Fruit fly (Drosophila melanogaster) S2 (cell line): ENCODE results near the gene CG15357.

Experiments used
- CG8478 ChIP-seq: fragments of >200 bp; optimal IDR thresholded peaks from 2 replicates; lab custom pipeline; 2018
- CTCF ChIP-seq, 2 experiments: fragments of >200 bp; optimal IDR thresholded peaks; 2 replicates each; lab custom pipeline; 2018

DNA sequence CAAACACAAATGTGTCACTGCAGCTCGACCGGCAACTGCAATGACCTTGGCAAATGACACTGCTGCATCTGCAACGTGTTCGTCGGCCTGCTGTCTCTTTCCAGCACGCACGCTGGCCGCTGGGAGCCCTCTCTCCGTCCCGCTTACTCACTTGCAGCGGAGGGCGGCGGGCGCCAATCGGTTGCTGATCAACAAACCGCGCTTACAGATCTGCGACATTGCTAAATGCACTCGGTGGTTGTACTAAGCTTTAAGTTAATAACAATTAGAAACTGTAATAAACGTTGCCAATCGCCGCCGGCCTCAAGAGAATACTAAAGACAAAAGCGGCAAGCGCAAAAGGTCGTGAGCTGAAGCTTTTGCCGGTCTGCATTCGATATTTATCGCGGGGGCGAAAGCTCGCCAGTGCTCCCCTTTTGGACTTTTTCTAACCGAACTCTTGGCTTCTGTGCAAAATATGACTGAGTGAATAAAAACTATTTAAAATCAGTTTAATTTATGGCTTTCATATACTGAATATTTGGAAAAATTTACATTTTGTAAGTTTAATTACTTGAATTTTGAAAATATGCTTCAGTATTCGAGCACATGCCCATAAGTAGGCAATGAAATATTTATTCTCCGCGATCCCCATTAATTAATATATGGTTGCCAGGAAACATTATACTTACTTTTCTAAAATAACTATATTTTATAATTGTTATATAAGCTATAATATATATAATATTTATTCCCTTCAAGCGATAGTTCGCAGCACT is 42.1 kb upstream of the CG15357 start, which contains the start of gene Got2:
- TF ChIP-seq CG8478 (lab: Kevin White, UChicago) (no peak), CTCF (optimal IDR thresholded peaks at IDR 0.05; lab: Kevin White, UChicago) (no peak)
